Worm (Caenorhabditis elegans) whole organism, L3 larva: ENCODE results near the gene rsa-2.

Source experiments
- ZK546.5 ChIP-seq: sonication (generic microtip); optimal IDR thresholded peaks from 2 replicates; lab custom pipeline; 2017; ENCODE audit warnings: missing biosample characterization, missing genetic modification characterization
- aly-2 ChIP-seq: fragments of 150-350 bp; optimal IDR thresholded peaks from 2 replicates; lab custom pipeline; 2014; ENCODE audit warnings: missing biosample characterization, missing genetic modification characterization
- ceh-16 ChIP-seq: sonication (generic microtip); optimal IDR thresholded peaks from 2 replicates; lab custom pipeline; 2017; ENCODE audit warnings: missing biosample characterization, missing genetic modification characterization
- ceh-28 ChIP-seq: fragments of 150-350 bp; optimal IDR thresholded peaks from 2 replicates; lab custom pipeline; 2014; ENCODE audit warnings: missing biosample characterization, missing genetic modification reagents, missing genetic modification characterization
- ceh-82 ChIP-seq: fragments of 150-350 bp; optimal IDR thresholded peaks from 2 replicates; lab custom pipeline; 2014; ENCODE audit warnings: missing biosample characterization, missing genetic modification characterization
- ceh-9 ChIP-seq: sonication (generic microtip); optimal IDR thresholded peaks from 2 replicates; lab custom pipeline; 2018; ENCODE audit warnings: missing biosample characterization, missing genetic modification characterization
- daf-12 ChIP-seq: fragments of 150-350 bp; optimal IDR thresholded peaks from 2 replicates; lab custom pipeline; 2014; ENCODE audit warnings: missing biosample characterization, missing genetic modification reagents, missing genetic modification characterization
- egl-5 ChIP-seq: fragments of 150-350 bp; optimal IDR thresholded peaks from 2 replicates; lab custom pipeline; 2017; ENCODE audit warnings: missing biosample characterization, missing genetic modification reagents, missing genetic modification characterization, inconsistent platforms
- elt-1 ChIP-seq: fragments of 150-350 bp; optimal IDR thresholded peaks from 2 replicates; lab custom pipeline; 2014; ENCODE audit warnings: missing biosample characterization, missing genetic modification characterization
- elt-2 ChIP-seq: sonication (generic microtip); optimal IDR thresholded peaks from 2 replicates; lab custom pipeline; 2016; ENCODE audit warnings: missing genetic modification reagents, mild to moderate bottlenecking, missing genetic modification characterization, missing compliant biosample characterization
- elt-3 ChIP-seq, 3 experiments: fragments of 150-350 bp in 1 of 3; sonication (generic microtip) in 2 of 3; optimal IDR thresholded peaks; 2 replicates in 2 of 3; 4 replicates in 1 of 3; lab custom pipeline; 2014 to 2017; ENCODE audit warnings: missing biosample characterization in 3 of 3, missing genetic modification characterization in 3 of 3
- eor-1 ChIP-seq, 2 experiments: fragments of 150-350 bp; optimal IDR thresholded peaks; 2 replicates each; lab custom pipeline; 2014 to 2018; ENCODE audit warnings: missing biosample characterization in 2 of 2, missing genetic modification characterization in 2 of 2
- fkh-10 ChIP-seq: sonication (generic microtip); optimal IDR thresholded peaks from 2 replicates; lab custom pipeline; 2017; ENCODE audit warnings: missing biosample characterization, missing genetic modification reagents, missing genetic modification characterization
- fkh-2 ChIP-seq: fragments of 150-350 bp; optimal IDR thresholded peaks from 2 replicates; lab custom pipeline; 2014; ENCODE audit warnings: missing biosample characterization, missing genetic modification reagents, missing genetic modification characterization
- fos-1 ChIP-seq: fragments of 150-350 bp; optimal IDR thresholded peaks from 2 replicates; lab custom pipeline; 2014; ENCODE audit warnings: missing biosample characterization, missing genetic modification characterization
- hmg-11 ChIP-seq: sonication (generic microtip); optimal IDR thresholded peaks from 2 replicates; lab custom pipeline; 2016; ENCODE audit warnings: missing genetic modification characterization, missing compliant biosample characterization
- jun-1 ChIP-seq: fragments of 150-350 bp; optimal IDR thresholded peaks from 2 replicates; lab custom pipeline; 2014; ENCODE audit warnings: missing biosample characterization, missing genetic modification reagents, missing genetic modification characterization
- lin-15B ChIP-seq: fragments of 150-350 bp; optimal IDR thresholded peaks from 2 replicates; lab custom pipeline; 2014; ENCODE audit warnings: missing biosample characterization, missing genetic modification characterization
- lin-39 ChIP-seq: fragments of 150-350 bp; optimal IDR thresholded peaks from 2 replicates; lab custom pipeline; 2018; ENCODE audit warnings: missing biosample characterization, missing genetic modification reagents, missing genetic modification characterization
- lsy-12 ChIP-seq: sonication (generic microtip); optimal IDR thresholded peaks from 2 replicates; lab custom pipeline; 2016; ENCODE audit warnings: mild to moderate bottlenecking, missing genetic modification characterization, missing compliant biosample characterization
- mdl-1 ChIP-seq: fragments of 150-350 bp; optimal IDR thresholded peaks from 2 replicates; lab custom pipeline; 2014; ENCODE audit warnings: missing biosample characterization, missing genetic modification characterization
- mml-1 ChIP-seq: fragments of 150-350 bp; sonication (generic microtip); optimal IDR thresholded peaks from 3 replicates; lab custom pipeline; 2014; ENCODE audit warnings: missing biosample characterization, missing genetic modification characterization
- nfya-1 ChIP-seq: sonication (generic microtip); optimal IDR thresholded peaks from 2 replicates; lab custom pipeline; 2017; ENCODE audit warnings: missing genetic modification characterization, mild to moderate bottlenecking, missing compliant biosample characterization, antibody characterized with exemption, moderate library complexity; ENCODE audit not compliant: insufficient read depth
- nhr-11 ChIP-seq: fragments of 150-350 bp; optimal IDR thresholded peaks from 2 replicates; lab custom pipeline; 2014; ENCODE audit warnings: missing biosample characterization, missing genetic modification characterization
- nhr-23 ChIP-seq: fragments of 150-350 bp; optimal IDR thresholded peaks from 2 replicates; lab custom pipeline; 2014; ENCODE audit warnings: missing biosample characterization, missing genetic modification reagents, missing genetic modification characterization
- nhr-237 ChIP-seq: fragments of 150-350 bp; optimal IDR thresholded peaks from 2 replicates; lab custom pipeline; 2014; ENCODE audit warnings: missing biosample characterization, missing genetic modification characterization
- nhr-28 ChIP-seq: fragments of 150-350 bp; optimal IDR thresholded peaks from 2 replicates; lab custom pipeline; 2014; ENCODE audit warnings: missing biosample characterization, missing genetic modification characterization
- nhr-43 ChIP-seq: sonication (generic microtip); optimal IDR thresholded peaks from 2 replicates; lab custom pipeline; 2016; ENCODE audit warnings: mild to moderate bottlenecking, missing genetic modification characterization, missing compliant biosample characterization; ENCODE audit not compliant: poor library complexity, severe bottlenecking
- nhr-67 ChIP-seq: fragments of 150-350 bp; optimal IDR thresholded peaks from 2 replicates; lab custom pipeline; 2014; ENCODE audit warnings: missing biosample characterization, missing genetic modification characterization
- nhr-76 ChIP-seq: fragments of 150-350 bp; sonication (generic microtip); optimal IDR thresholded peaks from 5 replicates; lab custom pipeline; 2014; ENCODE audit warnings: missing biosample characterization, missing genetic modification characterization
- nhr-77 ChIP-seq: fragments of 150-350 bp; optimal IDR thresholded peaks from 2 replicates; lab custom pipeline; 2014; ENCODE audit warnings: missing biosample characterization, missing genetic modification characterization
- pha-4 ChIP-seq: fragments of 150-350 bp; optimal IDR thresholded peaks from 2 replicates; lab custom pipeline; 2014; ENCODE audit warnings: missing biosample characterization, missing genetic modification reagents, missing genetic modification characterization
- sea-2 ChIP-seq: fragments of 150-350 bp; sonication (generic microtip); optimal IDR thresholded peaks from 4 replicates; lab custom pipeline; 2014; ENCODE audit warnings: missing biosample characterization, missing genetic modification reagents, missing genetic modification characterization
- skn-1 ChIP-seq: fragments of 150-350 bp; optimal IDR thresholded peaks from 2 replicates; lab custom pipeline; 2014; ENCODE audit warnings: missing biosample characterization, missing genetic modification characterization
- snpc-4 ChIP-seq: fragments of 150-350 bp; optimal IDR thresholded peaks from 2 replicates; lab custom pipeline; 2014; ENCODE audit warnings: missing biosample characterization, missing genetic modification characterization
- tbx-2 ChIP-seq: sonication (generic microtip); optimal IDR thresholded peaks from 2 replicates; lab custom pipeline; 2016; ENCODE audit warnings: mild to moderate bottlenecking, missing genetic modification characterization, missing compliant biosample characterization
- unc-62 ChIP-seq: fragments of 150-350 bp; sonication (generic microtip); optimal IDR thresholded peaks from 4 replicates; lab custom pipeline; 2014; ENCODE audit warnings: missing biosample characterization, missing genetic modification reagents, missing genetic modification characterization
- zag-1 ChIP-seq: fragments of 150-350 bp; optimal IDR thresholded peaks from 2 replicates; lab custom pipeline; 2014; ENCODE audit warnings: missing biosample characterization, missing genetic modification characterization
- ztf-11 ChIP-seq: fragments of 150-350 bp; optimal IDR thresholded peaks from 2 replicates; lab custom pipeline; 2014; ENCODE audit warnings: missing biosample characterization, missing genetic modification characterization
- ztf-4 ChIP-seq: fragments of 150-350 bp; optimal IDR thresholded peaks from 2 replicates; lab custom pipeline; 2014; ENCODE audit warnings: missing biosample characterization, missing genetic modification characterization

Gene rsa-2

DNA sequence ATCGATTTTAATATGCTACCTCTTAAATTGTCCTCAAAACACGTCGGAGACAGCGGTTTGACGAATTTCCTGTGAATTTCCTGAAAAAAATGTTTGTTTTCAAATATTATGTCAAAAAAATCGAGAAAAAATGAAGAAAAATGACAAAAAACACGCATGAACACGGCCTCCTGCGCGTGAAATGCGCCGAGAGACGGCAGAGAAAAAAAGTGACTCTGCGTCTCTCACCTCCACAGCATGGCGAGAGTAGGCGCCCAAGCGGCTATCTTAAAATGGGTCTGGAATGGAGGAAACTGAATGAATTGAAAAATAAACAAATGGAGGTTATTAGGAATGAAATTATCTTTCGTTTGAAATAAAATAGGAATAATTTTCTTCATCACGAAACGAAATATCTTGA lies 47.5 kb downstream of the rsa-2 start (continued):
- TF ChIP-seq tbx-2 (tag; lab: Kevin White, UChicago) (no peak), lsy-12 (tag; lab: Kevin White, UChicago) (peak; percentile 26), snpc-4 (peak; percentile 56), ceh-16 (tag; lab: Kevin White, UChicago) (no peak), zag-1 (no peak), nhr-76 (tag; lab: Kevin White, UChicago) (no peak), fkh-10 (GFP tag; lab: Kevin White, UChicago) (no peak), mml-1 (tag; lab: Kevin White, UChicago) (no peak), ceh-28 (peak; percentile 25), nhr-43 (tag; lab: Kevin White, UChicago) (peak; percentile 69), nhr-23 (tag; lab: Kevin White, UChicago) (peak; percentile 64), unc-62 (GFP tag; lab: Kevin White, UChicago) (no peak), elt-3 (tag; optimal IDR thresholded peaks at IDR 0.05; lab: Kevin White, UChicago) (no peak), elt-2 (tag; lab: Kevin White, UChicago) (peak; percentile 38), lin-15B (tag; lab: Kevin White, UChicago) (peak; percentile 66), ztf-11 (tag; lab: Kevin White, UChicago) (no peak), fkh-2 (tag; lab: Kevin White, UChicago) (no peak), nhr-67 (tag; lab: Kevin White, UChicago) (no peak)

DNA sequence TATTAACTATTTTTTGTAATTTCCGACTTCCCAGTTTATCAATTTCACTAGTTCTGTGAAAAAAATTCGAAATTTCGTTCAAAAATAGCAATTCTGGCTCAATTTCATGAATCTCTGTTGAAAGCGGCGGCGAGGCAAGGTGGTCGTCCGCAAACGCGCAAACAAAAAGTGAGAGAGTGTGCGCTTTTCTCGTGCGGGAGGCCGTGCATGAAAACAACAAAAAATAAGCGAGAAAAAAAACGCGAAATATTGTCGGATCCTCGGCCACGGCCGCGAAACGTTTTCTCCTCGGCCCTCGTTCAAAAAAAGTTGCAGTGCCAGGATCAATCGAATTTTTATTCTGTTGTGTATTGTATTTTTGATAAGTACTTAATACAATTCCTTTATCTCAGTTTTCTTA lies 49.4 kb downstream of the rsa-2 start:
- TF ChIP-seq eor-1 (tag; optimal IDR thresholded peaks at IDR 0.05; lab: Kevin White, UChicago) = no peak
- TF ChIP-seq elt-3 (tag; optimal IDR thresholded peaks at IDR 0.05; lab: Kevin White, UChicago) = no peak
- TF ChIP-seq nhr-76 (tag; lab: Kevin White, UChicago) = no peak
- TF ChIP-seq egl-5 (tag; lab: Kevin White, UChicago) = no peak
- TF ChIP-seq sea-2 (GFP tag; lab: Kevin White, UChicago) = no peak
- TF ChIP-seq ceh-9 (tag; lab: Kevin White, UChicago) = no peak
- TF ChIP-seq pha-4 (tag; lab: Kevin White, UChicago) = peak; percentile 13
- peak; percentile 66 for TF ChIP-seq lin-15B (tag; lab: Kevin White, UChicago)
- TF ChIP-seq elt-1 = no peak
- no peak for TF ChIP-seq fkh-2 (tag; lab: Kevin White, UChicago)
- TF ChIP-seq lin-39 (tag; lab: Kevin White, UChicago) = no peak
- TF ChIP-seq skn-1 (tag; lab: Kevin White, UChicago) = no peak
- TF ChIP-seq tbx-2 (tag; lab: Kevin White, UChicago) = no peak
- TF ChIP-seq elt-2 (tag; lab: Kevin White, UChicago) = peak; percentile 24
- TF ChIP-seq nhr-11 (tag; lab: Kevin White, UChicago) = no peak
- TF ChIP-seq nhr-237 (tag; lab: Kevin White, UChicago) = no peak
- no peak for TF ChIP-seq nhr-28 (tag; lab: Kevin White, UChicago)
- no peak for TF ChIP-seq jun-1 (tag; lab: Kevin White, UChicago)
- no peak for TF ChIP-seq fkh-10 (GFP tag; lab: Kevin White, UChicago)
- no peak for TF ChIP-seq daf-12 (tag; lab: Kevin White, UChicago)
- TF ChIP-seq ZK546.5 (tag; lab: Kevin White, UChicago) = no peak
- no peak for TF ChIP-seq mml-1 (tag; lab: Kevin White, UChicago)
- no peak for TF ChIP-seq ztf-4 (tag; lab: Kevin White, UChicago)
- TF ChIP-seq nhr-43 (tag; lab: Kevin White, UChicago) = peak; percentile 53
- TF ChIP-seq ceh-16 (tag; lab: Kevin White, UChicago) = no peak
- TF ChIP-seq fos-1 (tag; lab: Kevin White, UChicago) = no peak
- peak; percentile 10 for TF ChIP-seq hmg-11 (tag; lab: Kevin White, UChicago)
- TF ChIP-seq nhr-23 (tag; lab: Kevin White, UChicago) = no peak
- no peak for TF ChIP-seq nhr-77 (tag; lab: Kevin White, UChicago)
- TF ChIP-seq snpc-4 = no peak
- TF ChIP-seq nfya-1 = peak; percentile 17
- TF ChIP-seq mdl-1 (tag; lab: Kevin White, UChicago) = no peak
- TF ChIP-seq ceh-82 (tag; lab: Kevin White, UChicago) = no peak
- no peak for TF ChIP-seq aly-2 (tag; lab: Kevin White, UChicago)
